Worm (Caenorhabditis elegans) whole organism, L4 larva: Measurements from ENCODE around the gene Y53F4B.62.

Experiments
- aly-2 ChIP-seq: sonication (generic microtip); optimal IDR thresholded peaks from 2 replicates; lab custom pipeline; 2018; ENCODE audit warnings: missing biosample characterization, missing genetic modification characterization
- ces-1 ChIP-seq: fragments of 150-350 bp; sonication (generic microtip); optimal IDR thresholded peaks from 4 replicates; lab custom pipeline; 2014; ENCODE audit warnings: missing biosample characterization, missing genetic modification reagents, missing genetic modification characterization
- daf-16 ChIP-seq, 3 experiments: sonication (generic microtip); optimal IDR thresholded peaks; 2 replicates each; lab custom pipeline; 2016 to 2017; ENCODE audit warnings: missing genetic modification characterization in 3 of 3, missing genetic modification reagents in 3 of 3, mild to moderate bottlenecking in 2 of 3, missing compliant biosample characterization in 2 of 3, missing biosample characterization in 1 of 3, moderate library complexity in 1 of 3
- dve-1 ChIP-seq: sonication (generic microtip); optimal IDR thresholded peaks from 2 replicates; lab custom pipeline; 2017; ENCODE audit warnings: antibody characterized with exemption, mild to moderate bottlenecking, missing genetic modification characterization, missing compliant biosample characterization; ENCODE audit not compliant: insufficient read depth
- jun-1 ChIP-seq: fragments of 150-350 bp; optimal IDR thresholded peaks from 2 replicates; lab custom pipeline; 2014; ENCODE audit warnings: missing biosample characterization, missing genetic modification reagents, missing genetic modification characterization
- lin-39 ChIP-seq: fragments of 150-350 bp; optimal IDR thresholded peaks from 2 replicates; lab custom pipeline; 2014; ENCODE audit warnings: missing biosample characterization, missing genetic modification reagents, missing genetic modification characterization
- lsy-2 ChIP-seq, 2 experiments: fragments of 150-350 bp in 1 of 2; sonication (generic microtip) in 1 of 2; optimal IDR thresholded peaks; 2 replicates each; lab custom pipeline; 2014 to 2017; ENCODE audit warnings: missing biosample characterization in 2 of 2, missing genetic modification characterization in 2 of 2
- mdl-1 ChIP-seq, 2 experiments: fragments of 150-350 bp in 1 of 2; sonication (generic microtip) in 1 of 2; optimal IDR thresholded peaks; 2 replicates each; lab custom pipeline; 2014 to 2017; ENCODE audit warnings: missing biosample characterization in 2 of 2, missing genetic modification characterization in 2 of 2
- nhr-41 ChIP-seq: fragments of 200-800 bp; sonication (Bioruptor generic); IDR thresholded peaks from 2 replicates; pipeline ENCODE4 v1.3.6; 2022; ENCODE audit warnings: missing genetic modification reagents, missing genetic modification characterization, missing compliant biosample characterization
- nhr-76 ChIP-seq: fragments of 150-350 bp; optimal IDR thresholded peaks from 2 replicates; lab custom pipeline; 2014; ENCODE audit warnings: missing biosample characterization, missing genetic modification characterization
- nhr-77 ChIP-seq: fragments of 150-350 bp; optimal IDR thresholded peaks from 2 replicates; lab custom pipeline; 2014; ENCODE audit warnings: missing biosample characterization, missing genetic modification characterization
- snpc-4 ChIP-seq: fragments of 150-350 bp; optimal IDR thresholded peaks from 2 replicates; lab custom pipeline; 2014; ENCODE audit warnings: missing biosample characterization, missing genetic modification characterization
- unc-39 ChIP-seq: sonication (generic microtip); optimal IDR thresholded peaks from 2 replicates; lab custom pipeline; 2017; ENCODE audit warnings: missing biosample characterization, missing genetic modification characterization
- zag-1 ChIP-seq: fragments of 150-350 bp; optimal IDR thresholded peaks from 2 replicates; lab custom pipeline; 2014; ENCODE audit warnings: missing biosample characterization, missing genetic modification characterization

ce11 chrII:15080535-15080934, 49.9 kb downstream of the Y53F4B.62 start:
- TF ChIP-seq ces-1: no peak
- no peak for TF ChIP-seq nhr-41 (GFP tag; lab: Robert Waterston, UW)
- no peak for TF ChIP-seq snpc-4 (tag; lab: Kevin White, UChicago)
- TF ChIP-seq unc-39 (tag; lab: Kevin White, UChicago): no peak
- no peak for TF ChIP-seq aly-2 (tag; lab: Kevin White, UChicago)
- TF ChIP-seq jun-1 (tag; lab: Kevin White, UChicago): no peak
- no peak for TF ChIP-seq nhr-76
- no peak for TF ChIP-seq daf-16 (GFP tag; optimal IDR thresholded peaks at IDR 0.05; lab: Kevin White, UChicago)
- no peak for TF ChIP-seq daf-16 (tag; optimal IDR thresholded peaks at IDR 0.05; lab: Kevin White, UChicago)
- TF ChIP-seq zag-1 (tag; lab: Kevin White, UChicago): no peak
- TF ChIP-seq lin-39 (tag; lab: Kevin White, UChicago): no peak
- TF ChIP-seq mdl-1 (tag; optimal IDR thresholded peaks at IDR 0.05; lab: Kevin White, UChicago): no peak
- TF ChIP-seq dve-1: no peak
- no peak for TF ChIP-seq nhr-77 (tag; lab: Kevin White, UChicago)
- TF ChIP-seq lsy-2 (tag; optimal IDR thresholded peaks at IDR 0.05; lab: Kevin White, UChicago): no peak
